Fruit fly (Drosophila melanogaster): ENCODE data around the gene eIF3g1.
A peak's percentile ranks its signal among the peaks of the same experiment; 100 is the strongest.

eIF3g1 gene

DNA sequence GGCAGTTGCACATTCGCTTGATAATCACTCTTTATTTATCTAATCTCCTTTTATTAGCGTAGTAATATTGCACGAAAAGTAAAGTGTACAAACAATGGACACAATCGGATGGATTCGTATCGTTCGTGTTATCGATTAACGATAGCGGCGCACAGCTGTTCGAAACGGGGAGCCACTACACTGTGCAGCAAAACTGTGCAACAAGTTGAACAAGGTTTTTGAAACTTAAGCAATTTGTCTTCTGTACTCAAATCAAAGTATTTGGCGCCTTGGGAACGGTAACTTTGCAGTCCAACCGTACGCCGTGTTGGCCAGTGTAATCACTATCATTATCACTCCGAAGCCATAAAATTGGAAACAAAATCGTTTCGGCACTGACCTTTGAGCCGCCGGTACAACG lies 9.5 kb upstream of the eIF3g1 start, which contains the start of the genes Tsp3A and Seipin (continued):
- TF ChIP-seq ssp (GFP tag; IDR thresholded peaks at IDR 0.05) (peak; percentile 61), kah (GFP tag; optimal IDR thresholded peaks at IDR 0.05) (peak; percentile 79), HLH4C (GFP tag; IDR thresholded peaks at IDR 0.05; ENCODE audit: partially characterized antibody) (peak; percentile 67), hth (optimal IDR thresholded peaks at IDR 0.05) (no peak), p53 (GFP tag; optimal IDR thresholded peaks at IDR 0.05) (peak; percentile 9), crc (GFP tag; optimal IDR thresholded peaks at IDR 0.05) (peak; percentile 79), NC2β (GFP tag; optimal IDR thresholded peaks at IDR 0.05) (peak; percentile 69), CG15269 (tag; optimal IDR thresholded peaks at IDR 0.05) (peak; percentile 88), CG15011 (GFP tag; optimal IDR thresholded peaks at IDR 0.05) (no peak), trem (tag; optimal IDR thresholded peaks at IDR 0.05) (peak; percentile 58), pan (optimal IDR thresholded peaks at IDR 0.05) (no peak), pan (GFP tag; optimal IDR thresholded peaks at IDR 0.05 in 1 of 2, IDR thresholded peaks at IDR 0.05 in 1 of 2) (peak in 1 of 2 experiments; percentile 92), pb (GFP tag; optimal IDR thresholded peaks at IDR 0.05) (peak; percentile 80), CG18262 (tag; optimal IDR thresholded peaks at IDR 0.05) (peak; percentile 78), CG31224 (GFP tag; IDR thresholded peaks at IDR 0.05) (peak; percentile 71), oc (tag; optimal IDR thresholded peaks at IDR 0.05) (no peak), Xbp1 (GFP tag; optimal IDR thresholded peaks at IDR 0.05) (peak; percentile 79), CG8281 (tag; optimal IDR thresholded peaks at IDR 0.05) (peak; percentile 53), sens-2 (GFP tag; IDR thresholded peaks at IDR 0.05) (peak; percentile 45), CG2678 (tag; optimal IDR thresholded peaks at IDR 0.05) (peak; percentile 91), gce (GFP tag; IDR thresholded peaks at IDR 0.05) (peak; percentile 81; the same call in 1 of the 3 replicates), Gug (GFP tag; IDR thresholded peaks at IDR 0.05) (peak; percentile 90), sisA (GFP tag; IDR thresholded peaks at IDR 0.05) (peak; percentile 75), CG6854 (GFP tag; optimal IDR thresholded peaks at IDR 0.05) (peak; percentile 86), CG4707 (GFP tag; optimal IDR thresholded peaks at IDR 0.05) (peak; percentile 39), sna (GFP tag; IDR thresholded peaks at IDR 0.05; ENCODE audit: partially characterized antibody) (peak; percentile 44), sc (optimal IDR thresholded peaks at IDR 0.05) (no peak), sc (GFP tag; optimal IDR thresholded peaks at IDR 0.05) (no peak), CG32532 (GFP tag; IDR thresholded peaks at IDR 0.05) (peak; percentile 93), az2 (GFP tag; optimal IDR thresholded peaks at IDR 0.05) (peak; percentile 69), cas (GFP tag; IDR thresholded peaks at IDR 0.05) (peak; percentile 81), danr (GFP tag; IDR thresholded peaks at IDR 0.05) (peak; percentile 61), Jarid2 (GFP tag; optimal IDR thresholded peaks at IDR 0.05) (no peak), pnt (GFP tag; optimal IDR thresholded peaks at IDR 0.05) (peak; percentile 57), Ets97D (GFP tag; optimal IDR thresholded peaks at IDR 0.05) (peak; percentile 58), CG14667 (GFP tag; IDR thresholded peaks at IDR 0.05) (peak; percentile 76), CG17385 (GFP tag; optimal IDR thresholded peaks at IDR 0.05) (no peak), CG12155 (GFP tag; optimal IDR thresholded peaks at IDR 0.05) (peak; percentile 74), CG31388 (GFP tag; optimal IDR thresholded peaks at IDR 0.05) (peak; percentile 31), CG14014 (GFP tag; IDR thresholded peaks at IDR 0.05) (peak; percentile 90), knrl (GFP tag; IDR thresholded peaks at IDR 0.05; ENCODE audit: partially characterized antibody) (no peak), ewg (GFP tag; optimal IDR thresholded peaks at IDR 0.05) (peak; percentile 58), grn (GFP tag; optimal IDR thresholded peaks at IDR 0.05) (peak; percentile 86), CG9215 (GFP tag; IDR thresholded peaks at IDR 0.05) (peak; percentile 78), Dfd (GFP tag; optimal IDR thresholded peaks at IDR 0.05) (no peak), Eip74EF (GFP tag; optimal IDR thresholded peaks at IDR 0.05) (peak in 1 of 2 experiments; percentile 70), Dp (GFP tag; optimal IDR thresholded peaks at IDR 0.05) (peak; percentile 28), pros (GFP tag; optimal IDR thresholded peaks at IDR 0.05) (no peak), caup (GFP tag; optimal IDR thresholded peaks at IDR 0.05; ENCODE audit: severe bottlenecking) (peak; percentile 89), kni (GFP tag; optimal IDR thresholded peaks at IDR 0.05) (peak; percentile 20), CG17359 (tag; optimal IDR thresholded peaks at IDR 0.05) (peak; percentile 88)
